Worm (Caenorhabditis elegans): Measurements from ENCODE around the gene spe-26.

spe-26 gene

ce11 chrIV:10345990-10346389, 45.7 kb downstream of the spe-26 start (continued):
- TF ChIP-seq elt-3 (tag; optimal IDR thresholded peaks at IDR 0.05) (peak in 1 of 6 experiments; percentile 79), lsy-2 (tag; optimal IDR thresholded peaks at IDR 0.05) (peak; percentile 12 to 75), nhr-85 (tag) (peak; percentile 39), ceh-90 (tag; optimal IDR thresholded peaks at IDR 0.05) (no peak), nhr-47 (tag; optimal IDR thresholded peaks at IDR 0.05) (peak; percentile 34), nhr-12 (tag; optimal IDR thresholded peaks at IDR 0.05) (no peak), xbp-1 (tag; optimal IDR thresholded peaks at IDR 0.05) (no peak), isw-1 (GFP tag; IDR thresholded peaks at IDR 0.05) (no peak), lin-14 (GFP tag; optimal IDR thresholded peaks at IDR 0.05) (peak; percentile 90), skn-1 (tag; optimal IDR thresholded peaks at IDR 0.05) (peak; percentile 54), nhr-77 (tag; optimal IDR thresholded peaks at IDR 0.05) (peak; percentile 67)

DNA sequence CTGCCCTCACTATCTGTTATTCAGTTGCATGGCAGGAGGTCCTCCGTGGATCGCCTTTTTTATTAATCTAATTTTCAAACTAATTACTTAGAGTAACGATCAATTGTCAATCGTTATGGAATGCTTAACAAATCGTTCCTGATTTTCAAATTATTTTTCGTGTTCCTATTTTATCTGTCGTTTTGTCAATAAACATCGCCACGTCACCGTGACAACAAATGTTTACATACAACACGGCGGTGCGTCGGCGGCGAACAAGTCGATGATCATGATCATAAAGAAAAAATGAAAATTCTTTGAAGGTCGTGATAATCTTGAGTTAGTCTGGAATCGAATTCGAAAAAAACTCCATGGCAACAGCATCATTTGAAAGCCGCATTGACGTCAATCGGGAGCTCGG, 46.2 kb downstream of the spe-26 start:
- TF ChIP-seq dsc-1 (tag; optimal IDR thresholded peaks at IDR 0.05) (peak; percentile 15), snu-23 (GFP tag; optimal IDR thresholded peaks at IDR 0.05) (no peak)

- peak; percentile 56 for TF ChIP-seq nhr-71 (tag; optimal IDR thresholded peaks at IDR 0.05)
- TF ChIP-seq snpc-4 (tag; optimal IDR thresholded peaks at IDR 0.05): no peak
- TF ChIP-seq lin-14 (GFP tag; optimal IDR thresholded peaks at IDR 0.05): peak; percentile 80
- TF ChIP-seq F16B12.6 (tag; optimal IDR thresholded peaks at IDR 0.05): no peak
- no peak for TF ChIP-seq Y116A8C.19 (tag; optimal IDR thresholded peaks at IDR 0.05; ENCODE audit: borderline replicate concordance)
- TF ChIP-seq mdl-1 (tag; optimal IDR thresholded peaks at IDR 0.05): no peak
- TF ChIP-seq blmp-1 (tag; optimal IDR thresholded peaks at IDR 0.05): no peak
- TF ChIP-seq rnt-1 (tag; optimal IDR thresholded peaks at IDR 0.05): peak; percentile 70
- TF ChIP-seq egl-27 (tag; optimal IDR thresholded peaks at IDR 0.05): no peak
- TF ChIP-seq dsc-1 (tag; optimal IDR thresholded peaks at IDR 0.05): peak; percentile 24
- TF ChIP-seq ceh-82 (tag; optimal IDR thresholded peaks at IDR 0.05): peak in 2 of 3 experiments; percentile 14 to 63
- peak; percentile 15 for TF ChIP-seq fkh-10 (GFP tag; optimal IDR thresholded peaks at IDR 0.05)
- no peak for TF ChIP-seq zip-4 (GFP tag; optimal IDR thresholded peaks at IDR 0.05)
- no peak for TF ChIP-seq ceh-8 (GFP tag; optimal IDR thresholded peaks at IDR 0.05)
- TF ChIP-seq C34B4.2 (tag; optimal IDR thresholded peaks at IDR 0.05): no peak
- peak; percentile 61 for TF ChIP-seq mep-1 (tag; optimal IDR thresholded peaks at IDR 0.05)
- TF ChIP-seq efl-3 (GFP tag; optimal IDR thresholded peaks at IDR 0.05): no peak
- peak; percentile 20 for TF ChIP-seq egl-13 (tag; optimal IDR thresholded peaks at IDR 0.05)
- TF ChIP-seq ceh-90 (tag; optimal IDR thresholded peaks at IDR 0.05): no peak
- no peak for TF ChIP-seq nhr-19 (GFP tag; conservative IDR thresholded peaks at IDR 0.05)
- TF ChIP-seq fkh-8 (tag; optimal IDR thresholded peaks at IDR 0.05): peak; percentile 52
- TF ChIP-seq nhr-85 (tag): no peak
- no peak for TF ChIP-seq hpl-2 (GFP tag; optimal IDR thresholded peaks at IDR 0.05)
- peak in 1 of 2 experiments; percentile 41 for TF ChIP-seq efl-1 (optimal IDR thresholded peaks at IDR 0.05)
- TF ChIP-seq efl-1 (GFP tag; optimal IDR thresholded peaks at IDR 0.05 in 1 of 2): no peak
- no peak for TF ChIP-seq unc-62 (GFP tag; optimal IDR thresholded peaks at IDR 0.05)
- TF ChIP-seq ceh-63 (GFP tag; optimal IDR thresholded peaks at IDR 0.05): no peak
- peak; percentile 23 for TF ChIP-seq xbp-1 (tag; optimal IDR thresholded peaks at IDR 0.05)
- no peak for TF ChIP-seq fkh-4 (tag; optimal IDR thresholded peaks at IDR 0.05; ENCODE audit: borderline replicate concordance)
- TF ChIP-seq nhr-237 (tag; optimal IDR thresholded peaks at IDR 0.05): no peak
- TF ChIP-seq snu-23 (GFP tag; optimal IDR thresholded peaks at IDR 0.05): peak; percentile 55
- TF ChIP-seq lin-35 (GFP tag; optimal IDR thresholded peaks at IDR 0.05): peak in 1 of 2 experiments; percentile 22
- no peak for TF ChIP-seq ztf-11 (tag; optimal IDR thresholded peaks at IDR 0.05)
- no peak for TF ChIP-seq unc-98 (GFP tag; IDR thresholded peaks at IDR 0.05)
- peak; percentile 46 for TF ChIP-seq swsn-7 (tag; optimal IDR thresholded peaks at IDR 0.05)
- TF ChIP-seq tbx-2 (tag; optimal IDR thresholded peaks at IDR 0.05): peak; percentile 55
- no peak for TF ChIP-seq nhr-11 (tag; optimal IDR thresholded peaks at IDR 0.05)
- no peak for TF ChIP-seq mab-9 (GFP tag; IDR thresholded peaks at IDR 0.05)
- no peak for TF ChIP-seq ztf-4 (tag; optimal IDR thresholded peaks at IDR 0.05)
- TF ChIP-seq lsy-2 (tag; optimal IDR thresholded peaks at IDR 0.05): peak; percentile 28 to 43
- TF ChIP-seq mef-2 (tag; optimal IDR thresholded peaks at IDR 0.05): no peak
- no peak for TF ChIP-seq hlh-17 (GFP tag; optimal IDR thresholded peaks at IDR 0.05; ENCODE audit: borderline replicate concordance)
These were observed 47.1 kb downstream of the spe-26 start for ce11 chrIV:10344621-10345020.
